Fruit fly (Drosophila melanogaster): Measurements from ENCODE around the gene Prosalpha2.

dm6 chr3R:12384274-12384673, 46.8 kb upstream of the Prosalpha2 start:
- TF ChIP-seq h (GFP tag; optimal IDR thresholded peaks at IDR 0.05) (no peak), psq (GFP tag; optimal IDR thresholded peaks at IDR 0.05) (no peak)

Measured in whole organism, wandering third instar larva.